Fruit fly (Drosophila melanogaster): ENCODE results near the gene mamo.
A peak's percentile ranks its signal among the peaks of the same experiment; 100 is the strongest.

mamo gene

dm6 chrX:13890903-13891449 lies 99.4 kb downstream of the mamo start (continued):
- TF ChIP-seq CG18764 (GFP tag; optimal IDR thresholded peaks at IDR 0.05) (peak; percentile 54), Sry-β (GFP tag; optimal IDR thresholded peaks at IDR 0.05) (peak; percentile 22), Med (GFP tag) (peak; percentile 94), CG5953 (GFP tag; IDR thresholded peaks at IDR 0.05) (peak; percentile 71; the same call in 1 of the 2 replicates), sd (tag; optimal IDR thresholded peaks at IDR 0.05) (peak; percentile 64), GATAe (GFP tag; conservative IDR thresholded peaks at IDR 0.05) (peak; percentile 70), vnd (GFP tag; IDR thresholded peaks at IDR 0.05; ENCODE audit: partially characterized antibody) (no peak), Dbx (GFP tag; IDR thresholded peaks at IDR 0.05) (peak; percentile 89), CG6175 (GFP tag; IDR thresholded peaks at IDR 0.05) (peak; percentile 83), usp (GFP tag; optimal IDR thresholded peaks at IDR 0.05) (no peak), CG10147 (GFP tag; optimal IDR thresholded peaks at IDR 0.05) (peak; percentile 96), Max (GFP tag; optimal IDR thresholded peaks at IDR 0.05) (peak; percentile 85), BtbVII (GFP tag; optimal IDR thresholded peaks at IDR 0.05) (peak; percentile 37), Adf1 (GFP tag; IDR thresholded peaks at IDR 0.05) (no peak), PHDP (tag; optimal IDR thresholded peaks at IDR 0.05) (peak; percentile 93), row (GFP tag; IDR thresholded peaks at IDR 0.05) (peak; percentile 94), stwl (tag; optimal IDR thresholded peaks at IDR 0.05) (no peak), Fer1 (GFP tag; optimal IDR thresholded peaks at IDR 0.05) (no peak), CG3407 (GFP tag; optimal IDR thresholded peaks at IDR 0.05) (peak; percentile 60), CG7963 (GFP tag; IDR thresholded peaks at IDR 0.05; ENCODE audit: partially characterized antibody) (no peak), en (GFP tag; optimal IDR thresholded peaks at IDR 0.05) (peak; percentile 40), croc (GFP tag; conservative IDR thresholded peaks at IDR 0.05) (peak; percentile 83), sima (GFP tag; optimal IDR thresholded peaks at IDR 0.05) (no peak), HLHmδ (GFP tag; optimal IDR thresholded peaks at IDR 0.05) (no peak), CG10321 (GFP tag; IDR thresholded peaks at IDR 0.05) (peak; percentile 66), sim (GFP tag; IDR thresholded peaks at IDR 0.05) (no peak), Nf-YA (GFP tag; IDR thresholded peaks at IDR 0.05) (peak; percentile 62), CG9727 (GFP tag; optimal IDR thresholded peaks at IDR 0.05) (peak; percentile 90), lab (GFP tag; optimal IDR thresholded peaks at IDR 0.05) (peak; percentile 90), az2 (GFP tag; optimal IDR thresholded peaks at IDR 0.05) (peak; percentile 82), al (GFP tag; IDR thresholded peaks at IDR 0.05) (peak; percentile 94), ems (GFP tag; optimal IDR thresholded peaks at IDR 0.05) (peak; percentile 79), unc-4 (GFP tag; IDR thresholded peaks at IDR 0.05; ENCODE audit: partially characterized antibody) (no peak), pita (GFP tag; optimal IDR thresholded peaks at IDR 0.05) (no peak), Gug (GFP tag; IDR thresholded peaks at IDR 0.05) (peak; percentile 80), CG8359 (GFP tag; optimal IDR thresholded peaks at IDR 0.05; ENCODE audit: borderline replicate concordance) (peak; percentile 65), CG17328 (GFP tag; IDR thresholded peaks at IDR 0.05) (peak; percentile 76), ato (GFP tag; IDR thresholded peaks at IDR 0.05; ENCODE audit: partially characterized antibody) (no peak), CG9609 (GFP tag; optimal IDR thresholded peaks at IDR 0.05) (peak; percentile 60), gce (GFP tag; IDR thresholded peaks at IDR 0.05) (peak; percentile 61; the same call in 1 of the 3 replicates), chinmo (GFP tag; IDR thresholded peaks at IDR 0.05; ENCODE audit: partially characterized antibody) (peak; percentile 50; the same call in 1 of the 4 replicates), tio (GFP tag; optimal IDR thresholded peaks at IDR 0.05) (peak; percentile 91), CG2202 (tag; optimal IDR thresholded peaks at IDR 0.05) (peak; percentile 51), CG8944 (GFP tag; optimal IDR thresholded peaks at IDR 0.05) (peak; percentile 47), CkIIα-i1 (GFP tag; IDR thresholded peaks at IDR 0.05) (no peak), CG34422 (GFP tag; IDR thresholded peaks at IDR 0.05) (peak; percentile 82), CG12659 (GFP tag; optimal IDR thresholded peaks at IDR 0.05) (peak; percentile 90), HLH4C (GFP tag; IDR thresholded peaks at IDR 0.05; ENCODE audit: partially characterized antibody) (no peak), TFAM (GFP tag; optimal IDR thresholded peaks at IDR 0.05) (no peak), Oaz (GFP tag; IDR thresholded peaks at IDR 0.05) (peak; percentile 79)

Data from whole organism, embryonic.